Fruit fly (Drosophila melanogaster) whole organism, embryonic: ENCODE results near the gene GstD10.
A peak's percentile ranks its signal among the peaks of the same experiment; 100 is the strongest.

ENCODE experiments used
- Ada2b ChIP-seq: fragments of 200-800 bp; sonication (Bioruptor generic); IDR thresholded peaks from 2 replicates; pipeline ENCODE4 v1.3.6; 2022; ENCODE audit warnings: missing biosample characterization, missing genetic modification characterization
- CG10565 ChIP-seq: fragments of 200-800 bp; sonication (Bioruptor generic); optimal IDR thresholded peaks from 3 replicates; lab custom pipeline; 2016; ENCODE audit warnings: missing biosample characterization, mild to moderate bottlenecking, missing genetic modification characterization
- CG10959 ChIP-seq: fragments of 200-800 bp; sonication (Bioruptor generic); IDR thresholded peaks from 2 replicates; pipeline ENCODE4 v1.3.6; 2022; ENCODE audit warnings: missing biosample characterization, missing genetic modification characterization
- CG11456 ChIP-seq: fragments of 200-800 bp; sonication (Bioruptor generic); IDR thresholded peaks from 3 replicates; pipeline ENCODE4 v1.3.6; 2022; ENCODE audit warnings: missing biosample characterization, missing genetic modification characterization
- CG12299 ChIP-seq: fragments of 200-800 bp; sonication (Bioruptor generic); optimal IDR thresholded peaks from 2 replicates; lab custom pipeline; 2018; ENCODE audit warnings: missing biosample characterization, mild to moderate bottlenecking, missing genetic modification characterization
- CG13123 ChIP-seq: fragments of 200-800 bp; sonication (Bioruptor generic); optimal IDR thresholded peaks from 2 replicates; lab custom pipeline; 2016; ENCODE audit warnings: missing biosample characterization, missing genetic modification characterization
- CG14441 ChIP-seq: fragments of 200-800 bp; sonication (Bioruptor generic); IDR thresholded peaks from 2 replicates; pipeline ENCODE4 v1.3.6; 2022; ENCODE audit warnings: missing biosample characterization, missing genetic modification characterization
- CG15514 ChIP-seq: fragments of 200-800 bp; sonication (Bioruptor generic); optimal IDR thresholded peaks from 3 replicates; lab custom pipeline; 2017; ENCODE audit warnings: missing biosample characterization, missing genetic modification characterization, mild to moderate bottlenecking, moderate library complexity, missing genetic modification reagents
- CG15601 ChIP-seq: fragments of 200-800 bp; sonication (Bioruptor generic); optimal IDR thresholded peaks from 3 replicates; lab custom pipeline; 2019; ENCODE audit warnings: missing biosample characterization, mild to moderate bottlenecking, missing genetic modification characterization, moderate library complexity
- CG1602 ChIP-seq: fragments of 200-800 bp; sonication (Bioruptor generic); optimal IDR thresholded peaks from 3 replicates; lab custom pipeline; 2016; ENCODE audit warnings: missing biosample characterization, missing genetic modification characterization
- CG16815 ChIP-seq: fragments of 200-800 bp; sonication (Bioruptor generic); optimal IDR thresholded peaks from 3 replicates; lab custom pipeline; 2017; ENCODE audit warnings: missing biosample characterization, mild to moderate bottlenecking, missing genetic modification characterization
- CG2120 ChIP-seq: fragments of 200-800 bp; sonication (Bioruptor generic); optimal IDR thresholded peaks from 3 replicates; lab custom pipeline; 2016; ENCODE audit warnings: missing biosample characterization, missing genetic modification characterization
- CG2129 ChIP-seq: fragments of 200-800 bp; sonication (Bioruptor generic); IDR thresholded peaks from 2 replicates; pipeline ENCODE4 v1.3.6; 2022; ENCODE audit warnings: missing biosample characterization, missing genetic modification characterization; ENCODE audit not compliant: partially characterized antibody
- CG2199 ChIP-seq: fragments of 200-800 bp; sonication (Bioruptor generic); IDR thresholded peaks from 3 replicates; pipeline ENCODE4 v1.3.6; 2022; ENCODE audit warnings: missing biosample characterization, missing genetic modification characterization
- CG33213 ChIP-seq: fragments of 200-800 bp; sonication (Bioruptor generic); optimal IDR thresholded peaks from 3 replicates; lab custom pipeline; 2016; ENCODE audit warnings: missing biosample characterization, missing genetic modification characterization
- CG4707 ChIP-seq: fragments of 200-800 bp; sonication (Bioruptor generic); optimal IDR thresholded peaks from 2 replicates; lab custom pipeline; 2018; ENCODE audit warnings: missing biosample characterization, mild to moderate bottlenecking, missing genetic modification characterization, moderate library complexity
- CG5245 ChIP-seq: fragments of 200-800 bp; sonication (Bioruptor generic); optimal IDR thresholded peaks from 3 replicates; lab custom pipeline; 2016; ENCODE audit warnings: missing biosample characterization, missing genetic modification characterization
- CG7271 ChIP-seq: fragments of 200-800 bp; sonication (Bioruptor generic); optimal IDR thresholded peaks from 2 replicates; lab custom pipeline; 2018; ENCODE audit warnings: missing biosample characterization, mild to moderate bottlenecking, missing genetic modification characterization, moderate library complexity
- CG9727 ChIP-seq: fragments of 200-800 bp; sonication (Bioruptor generic); optimal IDR thresholded peaks from 3 replicates; lab custom pipeline; 2017; ENCODE audit warnings: missing biosample characterization, mild to moderate bottlenecking, missing genetic modification characterization
- CG9817 ChIP-seq: fragments of 200-800 bp; sonication (Bioruptor generic); optimal IDR thresholded peaks from 2 replicates; lab custom pipeline; 2018; ENCODE audit warnings: missing biosample characterization, mild to moderate bottlenecking, missing genetic modification characterization, moderate library complexity
- Dp ChIP-seq: fragments of 200-800 bp; sonication (Bioruptor generic); optimal IDR thresholded peaks from 2 replicates; lab custom pipeline; 2018; ENCODE audit warnings: missing biosample characterization, mild to moderate bottlenecking, missing genetic modification characterization, moderate library complexity
- Jarid2 ChIP-seq: fragments of 200-800 bp; sonication (Bioruptor generic); optimal IDR thresholded peaks from 3 replicates; lab custom pipeline; 2017; ENCODE audit warnings: mild to moderate bottlenecking, missing biosample characterization, missing genetic modification reagents, missing genetic modification characterization
- NC2β ChIP-seq: fragments of 200-800 bp; sonication (Bioruptor generic); optimal IDR thresholded peaks from 2 replicates; lab custom pipeline; 2016; ENCODE audit warnings: missing biosample characterization, missing genetic modification characterization
- Nf-YC ChIP-seq: fragments of 200-800 bp; optimal IDR thresholded peaks from 3 replicates; lab custom pipeline; 2019; ENCODE audit warnings: missing biosample characterization, mild to moderate bottlenecking, missing genetic modification characterization, moderate library complexity
- Poxn ChIP-seq: fragments of 200-800 bp; sonication (Bioruptor generic); IDR thresholded peaks from 2 replicates; pipeline ENCODE4 v1.3.6; 2022; ENCODE audit warnings: missing biosample characterization, missing genetic modification characterization
- Sox100B ChIP-seq: fragments of 200-800 bp; sonication (Bioruptor generic); optimal IDR thresholded peaks from 3 replicates; lab custom pipeline; 2018; ENCODE audit warnings: missing biosample characterization, mild to moderate bottlenecking, missing genetic modification characterization
- Sry-β ChIP-seq: fragments of 200-800 bp; sonication (Bioruptor generic); optimal IDR thresholded peaks from 2 replicates; lab custom pipeline; 2018; ENCODE audit warnings: missing biosample characterization, mild to moderate bottlenecking, missing genetic modification characterization, moderate library complexity
- Stat92E ChIP-seq, 3 experiments: fragments of >200 bp in 2 of 3; fragments of 200-800 bp in 1 of 3; sonication (Bioruptor generic) in 1 of 3; optimal IDR thresholded peaks; 2 replicates each; lab custom pipeline; 2017 to 2019; ENCODE audit warnings: missing biosample characterization in 3 of 3, missing genetic modification characterization in 3 of 3, mild to moderate bottlenecking in 1 of 3, moderate library complexity in 1 of 3
- Trl ChIP-seq, 3 experiments: fragments of >200 bp in 2 of 3; fragments of 200-800 bp in 1 of 3; sonication (Bioruptor generic) in 1 of 3; optimal IDR thresholded peaks; 2 replicates in 1 of 3; 3 replicates in 2 of 3; lab custom pipeline; 2016 to 2017; ENCODE audit warnings: missing biosample characterization in 1 of 3, missing genetic modification characterization in 1 of 3
- Xrp1 ChIP-seq: fragments of 200-800 bp; sonication (Bioruptor generic); IDR thresholded peaks from 2 replicates; pipeline ENCODE4 v1.3.6; 2022; ENCODE audit warnings: missing biosample characterization, missing genetic modification characterization
- amos ChIP-seq: fragments of 200-800 bp; sonication (Bioruptor generic); IDR thresholded peaks from 2 replicates; pipeline ENCODE4 v1.3.6; 2022; ENCODE audit warnings: missing biosample characterization, missing genetic modification characterization; ENCODE audit not compliant: partially characterized antibody
- az2 ChIP-seq: fragments of 200-800 bp; sonication (Bioruptor generic); optimal IDR thresholded peaks from 3 replicates; lab custom pipeline; 2016; ENCODE audit warnings: missing biosample characterization, missing genetic modification characterization
- bab2 ChIP-seq: fragments of 200-800 bp; sonication (Bioruptor generic); optimal IDR thresholded peaks from 2 replicates; lab custom pipeline; 2016; ENCODE audit warnings: missing biosample characterization, missing genetic modification characterization
- chif ChIP-seq, 2 experiments: fragments of 200-800 bp; sonication (Bioruptor generic); optimal IDR thresholded peaks; 3 replicates each; lab custom pipeline; 2016; ENCODE audit warnings: missing biosample characterization in 2 of 2, missing genetic modification characterization in 2 of 2
- dm ChIP-seq: fragments of 200-800 bp; sonication (Bioruptor generic); optimal IDR thresholded peaks from 3 replicates; lab custom pipeline; 2016; ENCODE audit warnings: missing biosample characterization, missing genetic modification characterization
- eve ChIP-seq, 2 experiments: fragments of >200 bp; optimal IDR thresholded peaks; 2 replicates each; lab custom pipeline; 2017; ENCODE audit warnings: missing biosample characterization in 2 of 2, missing genetic modification characterization in 2 of 2
- exex ChIP-seq: fragments of 200-800 bp; sonication (Bioruptor generic); optimal IDR thresholded peaks from 4 replicates; lab custom pipeline; 2018; ENCODE audit warnings: missing biosample characterization, mild to moderate bottlenecking, missing genetic modification characterization, moderate library complexity
- eyg ChIP-seq: fragments of 200-800 bp; sonication (Bioruptor generic); optimal IDR thresholded peaks from 3 replicates; lab custom pipeline; 2016; ENCODE audit warnings: missing biosample characterization, missing genetic modification characterization
- gcm2 ChIP-seq: fragments of 200-800 bp; sonication (Bioruptor generic); optimal IDR thresholded peaks from 2 replicates; lab custom pipeline; 2016; ENCODE audit warnings: missing biosample characterization, missing genetic modification characterization
- gfzf ChIP-seq: fragments of 200-800 bp; sonication (Bioruptor generic); optimal IDR thresholded peaks from 2 replicates; lab custom pipeline; 2016; ENCODE audit warnings: missing biosample characterization, mild to moderate bottlenecking, missing genetic modification characterization, moderate library complexity
- gsb-n ChIP-seq: fragments of 200-800 bp; sonication (Bioruptor generic); optimal IDR thresholded peaks from 3 replicates; lab custom pipeline; 2018; ENCODE audit warnings: missing biosample characterization, mild to moderate bottlenecking, missing genetic modification characterization
- ind ChIP-seq: fragments of 200-800 bp; sonication (Bioruptor generic); optimal IDR thresholded peaks from 3 replicates; lab custom pipeline; 2016; ENCODE audit warnings: missing biosample characterization, missing genetic modification characterization
- jumu ChIP-seq: fragments of 200-800 bp; sonication (Bioruptor generic); optimal IDR thresholded peaks from 3 replicates; lab custom pipeline; 2016; ENCODE audit warnings: missing biosample characterization, missing genetic modification characterization
- mirr ChIP-seq: fragments of 200-800 bp; sonication (Bioruptor generic); optimal IDR thresholded peaks from 3 replicates; lab custom pipeline; 2018; ENCODE audit warnings: missing biosample characterization, mild to moderate bottlenecking, missing genetic modification characterization
- org-1 ChIP-seq: fragments of 200-800 bp; sonication (Bioruptor generic); optimal IDR thresholded peaks from 2 replicates; lab custom pipeline; 2017; ENCODE audit warnings: missing biosample characterization, missing genetic modification characterization
- sim ChIP-seq: fragments of 200-800 bp; sonication (Bioruptor generic); IDR thresholded peaks from 2 replicates; pipeline ENCODE4 v1.3.6; 2022; ENCODE audit warnings: missing biosample characterization, missing genetic modification characterization
- slp2 ChIP-seq: fragments of 200-800 bp; sonication (Bioruptor generic); optimal IDR thresholded peaks from 2 replicates; lab custom pipeline; 2016; ENCODE audit warnings: missing biosample characterization, missing genetic modification characterization
- trem ChIP-seq: fragments of 200-800 bp; optimal IDR thresholded peaks from 3 replicates; lab custom pipeline; 2019; ENCODE audit warnings: missing biosample characterization, mild to moderate bottlenecking, missing genetic modification characterization, moderate library complexity

The GstD10 gene

DNA sequence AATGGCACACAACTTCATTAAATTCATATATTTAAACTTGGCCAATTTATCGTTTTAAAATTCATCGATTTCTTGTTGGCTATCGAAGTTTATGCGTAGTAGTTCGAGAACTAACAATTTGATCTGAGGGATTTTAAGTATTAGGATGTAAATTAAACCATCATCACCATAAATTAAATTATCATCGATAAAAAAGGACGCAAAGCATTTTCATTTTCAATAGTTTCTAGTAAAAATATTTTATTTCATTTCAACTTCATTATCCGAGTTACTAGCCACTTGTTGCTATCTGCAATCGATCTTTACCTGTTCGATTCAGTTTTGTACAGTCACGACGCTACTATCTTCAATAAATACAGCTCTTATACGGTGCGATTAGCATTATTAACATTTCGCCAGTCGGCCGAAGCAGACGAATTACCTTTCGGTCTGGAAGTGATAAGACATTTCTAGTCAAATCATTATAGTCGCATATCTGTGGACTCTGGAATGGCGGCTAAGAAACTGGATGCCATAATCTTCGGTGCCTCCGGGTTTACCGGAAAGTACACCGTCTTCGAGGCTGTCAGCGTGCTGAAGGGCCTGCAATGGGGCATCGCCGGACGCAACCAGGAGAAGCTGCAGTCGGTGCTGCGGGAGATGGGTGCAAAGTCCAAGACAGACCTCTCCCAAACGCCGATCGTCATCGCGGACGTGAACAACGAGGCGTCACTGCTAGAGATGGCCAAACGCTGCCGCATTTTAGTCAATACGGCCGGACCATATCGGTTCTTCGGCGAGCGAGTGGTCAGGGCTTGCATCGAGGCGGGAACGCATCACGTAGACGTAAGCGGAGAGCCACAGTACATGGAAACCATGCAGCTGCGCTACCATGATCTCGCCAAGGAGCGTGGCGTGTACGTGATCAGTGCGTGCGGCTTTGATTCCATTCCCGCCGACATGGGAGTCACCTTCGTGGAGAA lies 41.0 kb upstream of the GstD10 start, which contains the start of gene CG5167 (continued):
- TF ChIP-seq CG9727 (peak; percentile 59), slp2 (no peak), Sox100B (no peak), NC2β (no peak), CG15514 (GFP tag; lab: Kevin White, UChicago) (peak; percentile 51), mirr (peak; percentile 54), amos (GFP tag; lab: Robert Waterston, UW) (peak; percentile 7; the same call in 1 of the 2 replicates), Stat92E (GFP tag; optimal IDR thresholded peaks at IDR 0.05; lab: Kevin White, UChicago) (no peak), eve (GFP tag; optimal IDR thresholded peaks at IDR 0.05; lab: Kevin White, UChicago) (no peak), dm (no peak), CG2199 (no peak), CG13123 (no peak), CG12299 (tag; lab: Kevin White, UChicago) (no peak), jumu (GFP tag; lab: Kevin White, UChicago) (no peak), CG16815 (GFP tag; lab: Kevin White, UChicago) (no peak), Xrp1 (GFP tag; lab: Robert Waterston, UW) (peak; percentile 49), Jarid2 (GFP tag; lab: Kevin White, UChicago) (no peak), org-1 (GFP tag; lab: Kevin White, UChicago) (no peak), Sry-β (GFP tag; lab: Kevin White, UChicago) (no peak), CG4707 (GFP tag; lab: Kevin White, UChicago) (no peak), bab2 (no peak), CG10959 (GFP tag; lab: Robert Waterston, UW) (no peak), CG11456 (no peak), trem (tag; lab: Kevin White, UChicago) (peak; percentile 58), chif (GFP tag; optimal IDR thresholded peaks at IDR 0.05; lab: Kevin White, UChicago) (no peak), gfzf (GFP tag; lab: Kevin White, UChicago) (no peak), CG15601 (tag; lab: Kevin White, UChicago) (peak; percentile 37), Dp (GFP tag; lab: Kevin White, UChicago) (peak; percentile 45), az2 (GFP tag; lab: Kevin White, UChicago) (peak; percentile 37), CG14441 (GFP tag; lab: Robert Waterston, UW) (no peak), CG1602 (GFP tag; lab: Kevin White, UChicago) (no peak), CG2129 (GFP tag; lab: Robert Waterston, UW) (no peak), ind (GFP tag; lab: Kevin White, UChicago) (peak; percentile 27), CG7271 (tag; lab: Kevin White, UChicago) (no peak), Ada2b (GFP tag; lab: Robert Waterston, UW) (no peak), Poxn (no peak), CG33213 (no peak), CG9817 (tag; lab: Kevin White, UChicago) (no peak), Trl (optimal IDR thresholded peaks at IDR 0.05; lab: Kevin White, UChicago) (no peak), Trl (GFP tag; optimal IDR thresholded peaks at IDR 0.05; lab: Kevin White, UChicago) (no peak), CG2120 (GFP tag; lab: Kevin White, UChicago) (peak; percentile 44), CG10565 (GFP tag; lab: Kevin White, UChicago) (no peak), gsb-n (tag; lab: Kevin White, UChicago) (peak; percentile 7), gcm2 (GFP tag; lab: Kevin White, UChicago) (no peak), eyg (GFP tag; lab: Kevin White, UChicago) (no peak), Nf-YC (tag; lab: Kevin White, UChicago) (peak; percentile 8), CG5245 (GFP tag; lab: Kevin White, UChicago) (no peak), exex (peak; percentile 89), sim (GFP tag; lab: Robert Waterston, UW) (no peak)
